Worm (Caenorhabditis elegans) whole organism, early embryonic: ENCODE measurements around the gene C03B1.5.

ENCODE experiments used
- B0310.2 ChIP-seq: sonication (generic microtip); optimal IDR thresholded peaks from 2 replicates; lab custom pipeline; 2016; ENCODE audit warnings: mild to moderate bottlenecking, missing genetic modification characterization, missing compliant biosample characterization
- hmg-4 ChIP-seq: fragments of 200-800 bp; sonication (Bioruptor generic); optimal IDR thresholded peaks from 2 replicates; lab custom pipeline; 2018; ENCODE audit warnings: mild to moderate bottlenecking, missing genetic modification characterization, missing compliant biosample characterization
- hnd-1 ChIP-seq: sonication (generic microtip); optimal IDR thresholded peaks from 2 replicates; lab custom pipeline; 2016; ENCODE audit warnings: missing genetic modification characterization, missing compliant biosample characterization
- scrt-1 ChIP-seq: fragments of 200-800 bp; sonication (Bioruptor generic); IDR thresholded peaks from 2 replicates; pipeline ENCODE4 v1.3.6; 2022; ENCODE audit warnings: missing genetic modification characterization, missing compliant biosample characterization
- sea-1 ChIP-seq: fragments of 200-800 bp; sonication (Bioruptor generic); conservative IDR thresholded peaks from 2 replicates; pipeline ENCODE4 v1.3.6; 2022; ENCODE audit warnings: missing genetic modification characterization, missing compliant biosample characterization

C03B1.5 gene

ce11 chrX:6403122-6403521 is 47.7 kb downstream of the C03B1.5 start, which contains the start of gene glt-4:
TSS of gene glt-4 (plus strand) at chrX:6403422.
- no peak for TF ChIP-seq hmg-4 (GFP tag; lab: Kevin White, UChicago)
- TF ChIP-seq B0310.2 (tag; lab: Kevin White, UChicago): no peak
- no peak for TF ChIP-seq scrt-1 (GFP tag; lab: Robert Waterston, UW)

ce11 chrX:6405905-6406304 is 50.5 kb downstream of the C03B1.5 start:
- TF ChIP-seq hnd-1 (no peak), sea-1 (GFP tag; lab: Robert Waterston, UW) (no peak)
